In genomic region chr3R:24093430-24093829, dm6 we compare ENCODE assay signal across 2 fruit fly cellular contexts.
TF ChIP-seq lines count a peak whose summit lies in the region.

No protein-coding gene starts in this region.

- no peak for TF ChIP-seq CTCF in whole organism, embryonic (GFP tag; optimal IDR thresholded peaks at IDR 0.05; lab: Kevin White, UChicago)

TF ChIP-seq in whole organism, embryonic, 481 proteins besides CTCF, POLR2A, EP300 and RAD21 (continues in another document):
- TF ChIP-seq pros (GFP tag; optimal IDR thresholded peaks at IDR 0.05; lab: Kevin White, UChicago) (no peak), TFAM (GFP tag; optimal IDR thresholded peaks at IDR 0.05; lab: Kevin White, UChicago) (no peak), hth (optimal IDR thresholded peaks at IDR 0.05; lab: Kevin White, UChicago) (no peak), pfk (GFP tag; optimal IDR thresholded peaks at IDR 0.05; lab: Kevin White, UChicago) (no peak), dpn (GFP tag; optimal IDR thresholded peaks at IDR 0.05; lab: Kevin White, UChicago) (no peak), CG12155 (GFP tag; optimal IDR thresholded peaks at IDR 0.05; lab: Kevin White, UChicago) (no peak), CG10959 (GFP tag; IDR thresholded peaks at IDR 0.05; lab: Robert Waterston, UW) (no peak), Antp (GFP tag; optimal IDR thresholded peaks at IDR 0.05; lab: Kevin White, UChicago) (no peak), Bgb (GFP tag; IDR thresholded peaks at IDR 0.05; lab: Robert Waterston, UW; ENCODE audit: partially characterized antibody) (no peak), chm (GFP tag; IDR thresholded peaks at IDR 0.05; lab: Robert Waterston, UW) (no peak), slou (GFP tag; optimal IDR thresholded peaks at IDR 0.05; lab: Kevin White, UChicago) (no peak), twi (tag; optimal IDR thresholded peaks at IDR 0.05; lab: Kevin White, UChicago) (no peak), CG11560 (tag; IDR thresholded peaks at IDR 0.05; lab: Robert Waterston, UW) (no peak), CG11504 (tag; optimal IDR thresholded peaks at IDR 0.05; lab: Kevin White, UChicago) (peak; percentile 66), en (GFP tag; optimal IDR thresholded peaks at IDR 0.05; lab: Kevin White, UChicago) (no peak), PHDP (tag; optimal IDR thresholded peaks at IDR 0.05; lab: Kevin White, UChicago) (peak; percentile 44), CG12236 (GFP tag; optimal IDR thresholded peaks at IDR 0.05; lab: Kevin White, UChicago) (no peak), CG17328 (GFP tag; IDR thresholded peaks at IDR 0.05; lab: Robert Waterston, UW) (no peak), CG30403 (GFP tag; optimal IDR thresholded peaks at IDR 0.05; lab: Kevin White, UChicago) (peak; percentile 10), btn (GFP tag; optimal IDR thresholded peaks at IDR 0.05; lab: Kevin White, UChicago) (no peak), trem (tag; optimal IDR thresholded peaks at IDR 0.05; lab: Kevin White, UChicago) (no peak), grau (tag; optimal IDR thresholded peaks at IDR 0.05; lab: Kevin White, UChicago) (peak; percentile 63), Elba2 (GFP tag; optimal IDR thresholded peaks at IDR 0.05; lab: Kevin White, UChicago) (no peak), CG13894 (tag; optimal IDR thresholded peaks at IDR 0.05; lab: Kevin White, UChicago) (no peak), vvl (GFP tag; IDR thresholded peaks at IDR 0.05; lab: Robert Waterston, UW) (peak; percentile 17; the same call in 1 of the 2 replicates), seq (GFP tag; IDR thresholded peaks at IDR 0.05; lab: Robert Waterston, UW) (no peak; the same call in 1 of the 2 replicates), cwo (GFP tag; optimal IDR thresholded peaks at IDR 0.05; lab: Kevin White, UChicago) (no peak), Trl (optimal IDR thresholded peaks at IDR 0.05; lab: Kevin White, UChicago) (no peak), Trl (GFP tag; optimal IDR thresholded peaks at IDR 0.05; lab: Kevin White, UChicago) (no peak), dmrt11E (tag; optimal IDR thresholded peaks at IDR 0.05; lab: Kevin White, UChicago) (no peak), Dek (tag; optimal IDR thresholded peaks at IDR 0.05; lab: Kevin White, UChicago) (no peak), tap (tag; optimal IDR thresholded peaks at IDR 0.05; lab: Kevin White, UChicago) (no peak), nerfin-1 (tag; optimal IDR thresholded peaks at IDR 0.05; lab: Kevin White, UChicago) (no peak), ewg (GFP tag; optimal IDR thresholded peaks at IDR 0.05; lab: Kevin White, UChicago) (no peak), pita (GFP tag; optimal IDR thresholded peaks at IDR 0.05; lab: Kevin White, UChicago) (no peak), Nf-YB (GFP tag; optimal IDR thresholded peaks at IDR 0.05; lab: Kevin White, UChicago) (no peak), CG11093 (GFP tag; IDR thresholded peaks at IDR 0.05; lab: Robert Waterston, UW) (no peak), eve (GFP tag; optimal IDR thresholded peaks at IDR 0.05; lab: Kevin White, UChicago) (no peak), tgo (GFP tag; IDR thresholded peaks at IDR 0.05; lab: Robert Waterston, UW) (no peak), CG15696 (tag; optimal IDR thresholded peaks at IDR 0.05; lab: Kevin White, UChicago) (no peak), BEAF-32 (GFP tag; optimal IDR thresholded peaks at IDR 0.05; lab: Kevin White, UChicago) (no peak), CG13775 (GFP tag; optimal IDR thresholded peaks at IDR 0.05; lab: Kevin White, UChicago) (peak; percentile 9), unpg (GFP tag; optimal IDR thresholded peaks at IDR 0.05; lab: Kevin White, UChicago) (peak; percentile 14), lbe (GFP tag; optimal IDR thresholded peaks at IDR 0.05; lab: Kevin White, UChicago) (no peak), CG7963 (GFP tag; IDR thresholded peaks at IDR 0.05; lab: Robert Waterston, UW; ENCODE audit: partially characterized antibody) (no peak), dysf (GFP tag; IDR thresholded peaks at IDR 0.05; lab: Robert Waterston, UW) (peak; percentile 45; the same call in 1 of the 3 replicates), CG1832 (GFP tag; optimal IDR thresholded peaks at IDR 0.05; lab: Kevin White, UChicago) (no peak), lilli (GFP tag; optimal IDR thresholded peaks at IDR 0.05; lab: Kevin White, UChicago) (peak; percentile 11)

TF ChIP-seq in whole organism, prepupa, 60 proteins besides CTCF, POLR2A, EP300 and RAD21:
- TF ChIP-seq Gug (GFP tag; IDR thresholded peaks at IDR 0.05; lab: Robert Waterston, UW) (no peak), cyc (GFP tag; optimal IDR thresholded peaks at IDR 0.05; lab: Kevin White, UChicago) (no peak), CG32006 (GFP tag; optimal IDR thresholded peaks at IDR 0.05; lab: Kevin White, UChicago) (no peak), Hr4 (GFP tag; optimal IDR thresholded peaks at IDR 0.05; lab: Kevin White, UChicago) (peak; percentile 2), fkh (GFP tag; optimal IDR thresholded peaks at IDR 0.05; lab: Kevin White, UChicago) (no peak), Eip78C (GFP tag; lab: Kevin White, UChicago) (peak; percentile 53), achi (GFP tag; optimal IDR thresholded peaks at IDR 0.05; lab: Kevin White, UChicago) (no peak)

Comparison
In these comparisons a context has a peak if more than half of its experiments do, and no peak if none do; other contexts are left out.
1. Of the 7 proteins assayed by ChIP-seq in both whole organism, embryonic and whole organism, prepupa: peak only in whole organism, embryonic: Sox102F; only in whole organism, prepupa: none; in both: none; in neither: 6.